Fruit fly (Drosophila melanogaster): Measurements from ENCODE around the gene Nrg.

Nrg gene

DNA sequence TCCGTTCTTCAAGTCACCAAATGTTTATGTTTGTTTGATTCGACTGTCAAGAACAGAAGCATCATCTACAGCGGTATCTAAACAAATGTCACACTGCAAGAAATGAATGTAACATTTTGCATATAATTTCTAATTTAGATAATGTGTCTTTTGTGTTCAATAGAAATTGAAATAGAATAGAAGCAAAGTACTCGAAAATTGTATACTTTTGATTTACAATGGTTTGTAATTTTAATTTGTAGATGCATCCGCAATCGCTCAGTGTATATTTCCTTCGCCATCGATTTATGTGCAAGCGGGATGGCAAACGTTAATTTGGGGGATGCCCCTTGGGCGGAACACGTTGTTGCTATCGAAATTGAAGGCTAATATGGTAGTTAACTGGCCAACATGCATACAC, 21.0 kb downstream of the Nrg start (continued):
- TF ChIP-seq Scr (GFP tag; IDR thresholded peaks at IDR 0.05; ENCODE audit: partially characterized antibody) (no peak), CG9215 (GFP tag; IDR thresholded peaks at IDR 0.05) (no peak), Ravus (GFP tag; IDR thresholded peaks at IDR 0.05) (peak; percentile 39), CG16813 (GFP tag; IDR thresholded peaks at IDR 0.05; ENCODE audit: partially characterized antibody) (no peak), CG10209 (GFP tag; optimal IDR thresholded peaks at IDR 0.05) (peak; percentile 42), fd64A (GFP tag; optimal IDR thresholded peaks at IDR 0.05) (peak; percentile 1), CG7556 (GFP tag; optimal IDR thresholded peaks at IDR 0.05) (peak; percentile 68), Neu2 (GFP tag; optimal IDR thresholded peaks at IDR 0.05; ENCODE audit: borderline replicate concordance) (no peak), CG15073 (GFP tag; optimal IDR thresholded peaks at IDR 0.05) (no peak), odd (GFP tag; optimal IDR thresholded peaks at IDR 0.05) (peak; percentile 35), Lpt (GFP tag; optimal IDR thresholded peaks at IDR 0.05) (no peak), cwo (GFP tag; optimal IDR thresholded peaks at IDR 0.05) (peak; percentile 42), repo (GFP tag; optimal IDR thresholded peaks at IDR 0.05) (no peak), kah (GFP tag; optimal IDR thresholded peaks at IDR 0.05) (peak; percentile 30), Stat92E (GFP tag; optimal IDR thresholded peaks at IDR 0.05) (no peak), CG2116 (GFP tag; optimal IDR thresholded peaks at IDR 0.05) (peak; percentile 2), caup (GFP tag; optimal IDR thresholded peaks at IDR 0.05; ENCODE audit: severe bottlenecking) (peak; percentile 15), CG4404 (GFP tag; IDR thresholded peaks at IDR 0.05) (peak; percentile 26; the same call in 1 of the 2 replicates), ap (GFP tag; IDR thresholded peaks at IDR 0.05) (peak; percentile 21; the same call in 1 of the 2 replicates), gcm (GFP tag; optimal IDR thresholded peaks at IDR 0.05) (peak; percentile 52), Dref (GFP tag; IDR thresholded peaks at IDR 0.05) (no peak), Trl (optimal IDR thresholded peaks at IDR 0.05) (no peak), Trl (GFP tag; optimal IDR thresholded peaks at IDR 0.05) (peak; percentile 34), Dp (GFP tag; optimal IDR thresholded peaks at IDR 0.05) (no peak), vfl (GFP tag; optimal IDR thresholded peaks at IDR 0.05) (no peak), CG11085 (GFP tag; IDR thresholded peaks at IDR 0.05) (no peak), lola (GFP tag; optimal IDR thresholded peaks at IDR 0.05) (peak in 1 of 3 experiments; percentile 41), CG6272 (GFP tag; IDR thresholded peaks at IDR 0.05) (0 out of 2 replicates have a peak, but pooled peaks have one; percentile 11), yki (optimal IDR thresholded peaks at IDR 0.05) (no peak), Hsf (GFP tag; optimal IDR thresholded peaks at IDR 0.05) (peak; percentile 56), CG13624 (GFP tag; optimal IDR thresholded peaks at IDR 0.05) (peak; percentile 16), CoRest (tag; optimal IDR thresholded peaks at IDR 0.05) (peak; percentile 63), CG10462 (GFP tag; optimal IDR thresholded peaks at IDR 0.05) (peak; percentile 28), CG18476 (GFP tag; optimal IDR thresholded peaks at IDR 0.05) (peak; percentile 30), Nf-YB (GFP tag; optimal IDR thresholded peaks at IDR 0.05) (peak; percentile 32), h (optimal IDR thresholded peaks at IDR 0.05) (no peak), CG10543 (GFP tag; optimal IDR thresholded peaks at IDR 0.05) (no peak), fd3F (GFP tag; optimal IDR thresholded peaks at IDR 0.05) (peak; percentile 32), Xbp1 (GFP tag; optimal IDR thresholded peaks at IDR 0.05) (peak; percentile 67), CG14667 (GFP tag; IDR thresholded peaks at IDR 0.05) (no peak), ro (GFP tag; IDR thresholded peaks at IDR 0.05) (no peak), vnd (GFP tag; IDR thresholded peaks at IDR 0.05; ENCODE audit: partially characterized antibody) (no peak), CG10654 (GFP tag; optimal IDR thresholded peaks at IDR 0.05) (peak; percentile 34), CG34376 (GFP tag; optimal IDR thresholded peaks at IDR 0.05) (no peak), NfI (GFP tag; optimal IDR thresholded peaks at IDR 0.05) (peak; percentile 49), CG1832 (GFP tag; optimal IDR thresholded peaks at IDR 0.05) (no peak), cg (GFP tag; optimal IDR thresholded peaks at IDR 0.05) (no peak), hkb (optimal IDR thresholded peaks at IDR 0.05) (no peak), hkb (GFP tag; IDR thresholded peaks at IDR 0.05) (peak; percentile 77), klu (GFP tag; IDR thresholded peaks at IDR 0.05) (no peak), Oaz (GFP tag; IDR thresholded peaks at IDR 0.05) (no peak), ham (GFP tag; IDR thresholded peaks at IDR 0.05) (no peak)
